Fruit fly (Drosophila melanogaster): ENCODE measurements around the gene Dhfr.
A peak's percentile ranks its signal among the peaks of the same experiment; 100 is the strongest.

Gene Dhfr

dm6 chr3R:16510128-16510527 is 29.2 kb downstream of the Dhfr start (continued):
- no peak for TF ChIP-seq CG1233 (GFP tag; optimal IDR thresholded peaks at IDR 0.05)
- TF ChIP-seq tll (GFP tag; optimal IDR thresholded peaks at IDR 0.05): no peak
- TF ChIP-seq CG2120 (GFP tag; optimal IDR thresholded peaks at IDR 0.05): peak; percentile 20
- TF ChIP-seq Chrac-16 (GFP tag; optimal IDR thresholded peaks at IDR 0.05): no peak
- no peak for TF ChIP-seq Dbx (GFP tag; IDR thresholded peaks at IDR 0.05)
- peak in 1 of 2 experiments; percentile 13 for TF ChIP-seq Eip74EF (GFP tag; optimal IDR thresholded peaks at IDR 0.05)
- no peak for TF ChIP-seq CkIIα-i1 (GFP tag; IDR thresholded peaks at IDR 0.05)
- no peak for TF ChIP-seq Nf-YA (GFP tag; IDR thresholded peaks at IDR 0.05)
- TF ChIP-seq gce (GFP tag; IDR thresholded peaks at IDR 0.05): peak; percentile 33; the same call in 1 of the 3 replicates
- no peak for TF ChIP-seq CG1603 (tag; optimal IDR thresholded peaks at IDR 0.05)
- TF ChIP-seq CG8765 (GFP tag; IDR thresholded peaks at IDR 0.05): no peak
- TF ChIP-seq CTCF (GFP tag; optimal IDR thresholded peaks at IDR 0.05): no peak
- TF ChIP-seq ab (GFP tag; optimal IDR thresholded peaks at IDR 0.05): no peak
- TF ChIP-seq nmo (GFP tag; optimal IDR thresholded peaks at IDR 0.05): peak; percentile 41
- no peak for TF ChIP-seq CG12219 (GFP tag; optimal IDR thresholded peaks at IDR 0.05)
- TF ChIP-seq Lpt (GFP tag; optimal IDR thresholded peaks at IDR 0.05): no peak
- peak; percentile 34 for TF ChIP-seq fd96Cb (tag; optimal IDR thresholded peaks at IDR 0.05)
- TF ChIP-seq Abd-B (GFP tag; optimal IDR thresholded peaks at IDR 0.05): peak; percentile 40
- no peak for TF ChIP-seq Rx (GFP tag; IDR thresholded peaks at IDR 0.05)
- no peak for TF ChIP-seq ems (GFP tag; optimal IDR thresholded peaks at IDR 0.05)
- TF ChIP-seq CG3065 (GFP tag; optimal IDR thresholded peaks at IDR 0.05): no peak
- TF ChIP-seq CHES-1-like (GFP tag; optimal IDR thresholded peaks at IDR 0.05): no peak
- TF ChIP-seq dati (GFP tag; IDR thresholded peaks at IDR 0.05): no peak
- no peak for TF ChIP-seq slou (GFP tag; optimal IDR thresholded peaks at IDR 0.05)
- TF ChIP-seq Oli (tag; optimal IDR thresholded peaks at IDR 0.05): peak; percentile 37
- TF ChIP-seq Dip3 (GFP tag; optimal IDR thresholded peaks at IDR 0.05): no peak
- no peak for TF ChIP-seq ro (GFP tag; IDR thresholded peaks at IDR 0.05)

DNA sequence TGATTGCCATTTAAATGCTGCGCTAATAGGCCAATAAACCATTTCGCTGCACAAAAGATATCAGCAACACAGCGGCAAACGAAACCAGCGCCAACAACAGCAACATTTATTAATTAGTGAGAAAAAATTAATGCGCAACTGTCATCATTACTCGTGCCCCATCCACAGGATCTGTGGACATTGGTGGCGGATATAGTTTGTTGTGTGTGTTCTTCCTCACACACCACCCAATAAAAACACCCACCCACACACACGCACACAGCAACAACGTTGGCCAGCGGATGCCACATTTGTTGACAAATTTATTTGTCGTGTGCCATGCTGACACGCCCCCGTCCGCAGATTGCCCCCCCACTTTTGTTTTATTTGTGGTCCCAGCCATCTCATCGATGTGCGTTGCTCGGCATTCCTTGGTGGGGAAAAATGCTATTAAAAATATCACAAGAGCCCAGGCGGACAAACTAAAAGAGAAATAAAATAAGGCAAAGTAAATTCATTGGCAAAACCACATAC is 37.2 kb downstream of the Dhfr start:
- TF ChIP-seq ranshi (GFP tag; IDR thresholded peaks at IDR 0.05): no peak
- peak; percentile 70 for TF ChIP-seq abd-A (tag; optimal IDR thresholded peaks at IDR 0.05)
- peak; percentile 39 for TF ChIP-seq cg (GFP tag; optimal IDR thresholded peaks at IDR 0.05)
- 0 out of 2 replicates have a peak, but pooled peaks have one; percentile 13 for TF ChIP-seq CG11247 (GFP tag; IDR thresholded peaks at IDR 0.05)
- peak; percentile 29; the same call in 1 of the 2 replicates for TF ChIP-seq chm (GFP tag; IDR thresholded peaks at IDR 0.05)
- peak; percentile 51 for TF ChIP-seq Hey (tag; optimal IDR thresholded peaks at IDR 0.05)
- peak; percentile 85 for TF ChIP-seq sr (GFP tag; IDR thresholded peaks at IDR 0.05)
- TF ChIP-seq Spps (tag; optimal IDR thresholded peaks at IDR 0.05): no peak
- TF ChIP-seq sd (tag; optimal IDR thresholded peaks at IDR 0.05): peak; percentile 88
- TF ChIP-seq CG7745 (tag; optimal IDR thresholded peaks at IDR 0.05): peak; percentile 45
- TF ChIP-seq CG30431 (GFP tag; optimal IDR thresholded peaks at IDR 0.05): no peak
- TF ChIP-seq sens (GFP tag): peak; percentile 17
- TF ChIP-seq Oaz (GFP tag; IDR thresholded peaks at IDR 0.05): no peak
- TF ChIP-seq run (tag; optimal IDR thresholded peaks at IDR 0.05): peak; percentile 9
- no peak for TF ChIP-seq CG11560 (tag; IDR thresholded peaks at IDR 0.05)
- TF ChIP-seq Med (GFP tag): peak; percentile 51
- TF ChIP-seq zen (tag; optimal IDR thresholded peaks at IDR 0.05): peak; percentile 60
